Fruit fly (Drosophila melanogaster) whole organism, embryonic: ENCODE results near the gene Rtnl1.

Experiments used
- B-H2 ChIP-seq: fragments of 200-800 bp; sonication (Bioruptor generic); optimal IDR thresholded peaks from 2 replicates; lab custom pipeline; 2018; ENCODE audit warnings: missing biosample characterization, mild to moderate bottlenecking, missing genetic modification characterization
- CG10543 ChIP-seq: fragments of 200-800 bp; sonication (Bioruptor generic); optimal IDR thresholded peaks from 3 replicates; lab custom pipeline; 2017; ENCODE audit warnings: missing biosample characterization, mild to moderate bottlenecking, missing genetic modification characterization, moderate library complexity
- CG11560 ChIP-seq: fragments of 200-800 bp; sonication (Bioruptor generic); IDR thresholded peaks from 3 replicates; pipeline ENCODE4 v1.3.6; 2022; ENCODE audit warnings: missing biosample characterization, missing genetic modification characterization
- CG11695 ChIP-seq: fragments of 200-800 bp; sonication (Bioruptor generic); IDR thresholded peaks from 3 replicates; pipeline ENCODE4 v1.3.6; 2022; ENCODE audit warnings: missing biosample characterization, missing genetic modification characterization
- CG12659 ChIP-seq: fragments of 200-800 bp; sonication (Bioruptor generic); optimal IDR thresholded peaks from 3 replicates; lab custom pipeline; 2017; ENCODE audit warnings: mild to moderate bottlenecking, missing biosample characterization, missing genetic modification reagents, missing genetic modification characterization
- CG1647 ChIP-seq: fragments of 200-800 bp; sonication (Bioruptor generic); optimal IDR thresholded peaks from 3 replicates; lab custom pipeline; 2016; ENCODE audit warnings: missing biosample characterization, missing genetic modification characterization
- CG17361 ChIP-seq: fragments of 200-800 bp; sonication (Bioruptor generic); IDR thresholded peaks from 3 replicates; pipeline ENCODE4 v1.3.6; 2022; ENCODE audit warnings: missing biosample characterization, missing genetic modification characterization
- CG17912 ChIP-seq: fragments of 200-800 bp; sonication (Bioruptor generic); optimal IDR thresholded peaks from 2 replicates; lab custom pipeline; 2018; ENCODE audit warnings: missing biosample characterization, mild to moderate bottlenecking, missing genetic modification characterization
- CG2199 ChIP-seq: fragments of 200-800 bp; sonication (Bioruptor generic); IDR thresholded peaks from 3 replicates; pipeline ENCODE4 v1.3.6; 2022; ENCODE audit warnings: missing biosample characterization, missing genetic modification characterization
- CG2202 ChIP-seq: fragments of 200-800 bp; sonication (Bioruptor generic); optimal IDR thresholded peaks from 2 replicates; lab custom pipeline; 2018; ENCODE audit warnings: missing biosample characterization, mild to moderate bottlenecking, missing genetic modification characterization
- CG2712 ChIP-seq: fragments of 200-800 bp; optimal IDR thresholded peaks from 3 replicates; lab custom pipeline; 2019; ENCODE audit warnings: missing biosample characterization, mild to moderate bottlenecking, missing genetic modification characterization, moderate library complexity
- CG3838 ChIP-seq: fragments of 200-800 bp; sonication (Bioruptor generic); optimal IDR thresholded peaks from 3 replicates; lab custom pipeline; 2016; ENCODE audit warnings: missing biosample characterization, missing genetic modification characterization
- CG4854 ChIP-seq: fragments of 200-800 bp; sonication (Bioruptor generic); optimal IDR thresholded peaks from 2 replicates; lab custom pipeline; 2016; ENCODE audit warnings: missing biosample characterization, missing genetic modification characterization, inconsistent platforms
- CG5245 ChIP-seq: fragments of 200-800 bp; sonication (Bioruptor generic); optimal IDR thresholded peaks from 3 replicates; lab custom pipeline; 2016; ENCODE audit warnings: missing biosample characterization, missing genetic modification characterization
- CG7745 ChIP-seq: fragments of 200-800 bp; sonication (Bioruptor generic); optimal IDR thresholded peaks from 2 replicates; lab custom pipeline; 2018; ENCODE audit warnings: missing biosample characterization, mild to moderate bottlenecking, missing genetic modification characterization, moderate library complexity
- CG8924 ChIP-seq: fragments of 200-800 bp; optimal IDR thresholded peaks from 3 replicates; lab custom pipeline; 2019; ENCODE audit warnings: missing biosample characterization, mild to moderate bottlenecking, missing genetic modification characterization, moderate library complexity
- CG9609 ChIP-seq: fragments of 200-800 bp; sonication (Bioruptor generic); optimal IDR thresholded peaks from 3 replicates; lab custom pipeline; 2016; ENCODE audit warnings: missing biosample characterization, missing genetic modification characterization
- Dad ChIP-seq: fragments of 200-800 bp; sonication (Bioruptor generic); optimal IDR thresholded peaks from 3 replicates; lab custom pipeline; 2016; ENCODE audit warnings: missing biosample characterization, missing genetic modification characterization
- Dip3 ChIP-seq: fragments of 200-800 bp; sonication (Bioruptor generic); optimal IDR thresholded peaks from 3 replicates; lab custom pipeline; 2016; ENCODE audit warnings: missing biosample characterization, missing genetic modification characterization
- Dll ChIP-seq: fragments of 200-800 bp; sonication (Bioruptor generic); IDR thresholded peaks from 4 replicates; pipeline ENCODE4 v1.3.6; 2022; ENCODE audit warnings: missing biosample characterization, missing genetic modification characterization; ENCODE audit not compliant: partially characterized antibody
- E2f2 ChIP-seq: fragments of 200-800 bp; sonication (Bioruptor generic); IDR thresholded peaks from 2 replicates; pipeline ENCODE4 v1.3.6; 2022; ENCODE audit warnings: missing biosample characterization, missing genetic modification characterization
- Gsc ChIP-seq: fragments of 200-800 bp; sonication (Bioruptor generic); IDR thresholded peaks from 2 replicates; pipeline ENCODE4 v1.3.6; 2022; ENCODE audit warnings: missing biosample characterization, missing genetic modification characterization
- H2.0 ChIP-seq: fragments of 200-800 bp; sonication (Bioruptor generic); IDR thresholded peaks from 2 replicates; pipeline ENCODE4 v1.3.6; 2022; ENCODE audit warnings: missing biosample characterization, missing genetic modification characterization
- HLH4C ChIP-seq: fragments of 200-800 bp; sonication (Bioruptor generic); IDR thresholded peaks from 3 replicates; pipeline ENCODE4 v1.3.6; 2022; ENCODE audit warnings: missing biosample characterization, missing genetic modification characterization; ENCODE audit not compliant: partially characterized antibody
- Hr51 ChIP-seq, 2 experiments: fragments of 200-800 bp; sonication (Bioruptor generic); optimal IDR thresholded peaks; 2 replicates in 1 of 2; 3 replicates in 1 of 2; lab custom pipeline; 2016 to 2018; ENCODE audit warnings: missing biosample characterization in 2 of 2, missing genetic modification characterization in 2 of 2, mild to moderate bottlenecking in 1 of 2, moderate library complexity in 1 of 2
- Neu2 ChIP-seq: fragments of 200-800 bp; sonication (Bioruptor generic); optimal IDR thresholded peaks from 3 replicates; lab custom pipeline; 2016; ENCODE audit warnings: missing biosample characterization, missing genetic modification characterization, borderline replicate concordance
- Nf-YA ChIP-seq: fragments of 200-800 bp; sonication (Bioruptor generic); IDR thresholded peaks from 2 replicates; pipeline ENCODE4 v1.3.6; 2022; ENCODE audit warnings: missing biosample characterization, missing genetic modification characterization
- Poxn ChIP-seq: fragments of 200-800 bp; sonication (Bioruptor generic); IDR thresholded peaks from 2 replicates; pipeline ENCODE4 v1.3.6; 2022; ENCODE audit warnings: missing biosample characterization, missing genetic modification characterization
- Sox102F ChIP-seq: fragments of 200-800 bp; sonication (Bioruptor generic); optimal IDR thresholded peaks from 2 replicates; lab custom pipeline; 2018; ENCODE audit warnings: missing biosample characterization, mild to moderate bottlenecking, missing genetic modification characterization, moderate library complexity
- al ChIP-seq: fragments of 200-800 bp; sonication (Bioruptor generic); IDR thresholded peaks from 2 replicates; pipeline ENCODE4 v1.3.6; 2022; ENCODE audit warnings: missing biosample characterization, missing genetic modification characterization
- aop ChIP-seq: fragments of 200-800 bp; sonication (Bioruptor generic); IDR thresholded peaks from 2 replicates; pipeline ENCODE4 v1.3.6; 2022; ENCODE audit warnings: missing biosample characterization, missing genetic modification characterization
- ara ChIP-seq: fragments of 200-800 bp; sonication (Bioruptor generic); IDR thresholded peaks from 2 replicates; pipeline ENCODE4 v1.3.6; 2022; ENCODE audit warnings: missing biosample characterization, missing genetic modification characterization
- bcd ChIP-seq: fragments of 200-800 bp; sonication (Bioruptor generic); optimal IDR thresholded peaks from 2 replicates; lab custom pipeline; 2017; ENCODE audit warnings: missing biosample characterization, mild to moderate bottlenecking, missing genetic modification characterization
- chm ChIP-seq: fragments of 200-800 bp; sonication (Bioruptor generic); IDR thresholded peaks from 2 replicates; pipeline ENCODE4 v1.3.6; 2022; ENCODE audit warnings: missing biosample characterization, missing genetic modification characterization
- chn ChIP-seq: fragments of 200-800 bp; sonication (Bioruptor generic); optimal IDR thresholded peaks from 2 replicates; lab custom pipeline; 2016; ENCODE audit warnings: missing biosample characterization, missing genetic modification characterization
- crc ChIP-seq: fragments of 200-800 bp; sonication (Bioruptor generic); optimal IDR thresholded peaks from 2 replicates; lab custom pipeline; 2016; ENCODE audit warnings: missing biosample characterization, missing genetic modification characterization
- croc ChIP-seq: fragments of 200-800 bp; sonication (Bioruptor generic); conservative IDR thresholded peaks from 3 replicates; pipeline ENCODE4 v1.3.6; 2022; ENCODE audit warnings: missing biosample characterization, missing genetic modification characterization
- dpn ChIP-seq, 2 experiments: fragments of 200-800 bp; sonication (Bioruptor generic); optimal IDR thresholded peaks; 3 replicates each; lab custom pipeline; 2016; ENCODE audit warnings: missing biosample characterization in 2 of 2, missing genetic modification characterization in 2 of 2
- gcm2 ChIP-seq: fragments of 200-800 bp; sonication (Bioruptor generic); optimal IDR thresholded peaks from 2 replicates; lab custom pipeline; 2016; ENCODE audit warnings: missing biosample characterization, missing genetic modification characterization
- gro ChIP-seq: fragments of 200-800 bp; sonication (Bioruptor generic); optimal IDR thresholded peaks from 2 replicates; lab custom pipeline; 2016; ENCODE audit warnings: missing biosample characterization, missing genetic modification characterization
- ham ChIP-seq: fragments of 200-800 bp; sonication (Bioruptor generic); IDR thresholded peaks from 2 replicates; pipeline ENCODE4 v1.3.6; 2022; ENCODE audit warnings: missing biosample characterization, missing genetic modification characterization
- hbn ChIP-seq: fragments of 200-800 bp; sonication (Bioruptor generic); IDR thresholded peaks from 2 replicates; pipeline ENCODE4 v1.3.6; 2022; ENCODE audit warnings: missing biosample characterization, missing genetic modification characterization; ENCODE audit not compliant: partially characterized antibody
- mld ChIP-seq: fragments of 200-800 bp; sonication (Bioruptor generic); IDR thresholded peaks from 3 replicates; pipeline ENCODE4 v1.3.6; 2022; ENCODE audit warnings: missing biosample characterization, missing genetic modification characterization; ENCODE audit not compliant: partially characterized antibody
- pfk ChIP-seq: fragments of 200-800 bp; sonication (Bioruptor generic); optimal IDR thresholded peaks from 2 replicates; lab custom pipeline; 2018; ENCODE audit warnings: missing biosample characterization, mild to moderate bottlenecking, missing genetic modification characterization, moderate library complexity
- pita ChIP-seq: fragments of 200-800 bp; sonication (Bioruptor generic); optimal IDR thresholded peaks from 2 replicates; lab custom pipeline; 2017; ENCODE audit warnings: missing biosample characterization, mild to moderate bottlenecking, missing genetic modification characterization
- sd ChIP-seq: fragments of 200-800 bp; sonication (Bioruptor generic); optimal IDR thresholded peaks from 3 replicates; lab custom pipeline; 2018; ENCODE audit warnings: missing biosample characterization, mild to moderate bottlenecking, missing genetic modification characterization, moderate library complexity
- sim ChIP-seq: fragments of 200-800 bp; sonication (Bioruptor generic); IDR thresholded peaks from 2 replicates; pipeline ENCODE4 v1.3.6; 2022; ENCODE audit warnings: missing biosample characterization, missing genetic modification characterization
- sob ChIP-seq: fragments of 200-800 bp; sonication (Bioruptor generic); IDR thresholded peaks from 2 replicates; pipeline ENCODE4 v1.3.6; 2022; ENCODE audit warnings: missing biosample characterization, missing genetic modification characterization
- stwl ChIP-seq: fragments of 200-800 bp; sonication (Bioruptor generic); optimal IDR thresholded peaks from 3 replicates; lab custom pipeline; 2018; ENCODE audit warnings: missing biosample characterization, mild to moderate bottlenecking, missing genetic modification characterization, moderate library complexity
- ttk ChIP-seq: fragments of 200-800 bp; sonication (Bioruptor generic); IDR thresholded peaks from 2 replicates; pipeline ENCODE4 v2.1.2; 2022; ENCODE audit warnings: missing biosample characterization, missing genetic modification characterization
- wor ChIP-seq: fragments of 200-800 bp; sonication (Bioruptor generic); IDR thresholded peaks from 2 replicates; pipeline ENCODE4 v1.3.6; 2022; ENCODE audit warnings: missing biosample characterization, missing genetic modification characterization

Gene Rtnl1

DNA sequence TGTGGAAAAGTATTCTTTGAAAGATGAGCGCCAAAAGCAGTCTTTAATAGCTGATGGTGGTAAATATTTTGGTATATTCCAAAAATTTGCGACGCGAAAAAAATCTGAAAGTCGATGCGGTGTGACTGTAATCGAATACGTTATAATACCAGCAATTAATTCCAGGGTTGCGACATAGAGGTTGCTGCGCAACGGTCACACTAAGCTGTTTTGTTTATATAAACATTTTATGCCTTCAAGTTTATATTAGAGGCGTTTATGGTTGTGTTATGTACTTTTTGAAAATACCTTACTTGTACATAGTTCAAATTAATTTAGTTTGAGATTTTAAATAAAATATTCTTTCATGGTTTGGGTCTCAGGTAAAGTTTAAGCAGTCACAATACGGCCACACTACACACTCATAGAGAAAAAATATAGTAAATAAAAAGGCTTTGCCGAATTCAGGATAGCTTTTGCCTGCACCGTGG, 38.2 kb downstream of the Rtnl1 start, which contains the start of gene CG14043 (continued):
- no peak; the same call in 2 of the 3 replicates for TF ChIP-seq croc (GFP tag; lab: Robert Waterston, UW)
- no peak for TF ChIP-seq bcd (GFP tag; lab: Kevin White, UChicago)
- TF ChIP-seq ara (GFP tag; lab: Robert Waterston, UW), result no peak
- TF ChIP-seq Dip3 (GFP tag; lab: Kevin White, UChicago), result peak; percentile 32
- TF ChIP-seq gcm2 (GFP tag; lab: Kevin White, UChicago), result no peak
- peak; percentile 71 for TF ChIP-seq sd
- peak; percentile 66 for TF ChIP-seq CG8924 (tag; lab: Kevin White, UChicago)
- TF ChIP-seq Hr51 (GFP tag; optimal IDR thresholded peaks at IDR 0.05; lab: Kevin White, UChicago), result no peak
- TF ChIP-seq B-H2, result no peak
- TF ChIP-seq crc, result no peak
- TF ChIP-seq stwl (tag; lab: Kevin White, UChicago), result peak; percentile 84
- TF ChIP-seq Dll (GFP tag; lab: Robert Waterston, UW), result no peak
- no peak for TF ChIP-seq CG5245 (GFP tag; lab: Kevin White, UChicago)
- no peak for TF ChIP-seq CG9609 (GFP tag; lab: Kevin White, UChicago)
- no peak for TF ChIP-seq wor (GFP tag; lab: Robert Waterston, UW)
- no peak for TF ChIP-seq aop (GFP tag; lab: Robert Waterston, UW)
- no peak for TF ChIP-seq pfk
- TF ChIP-seq Neu2 (GFP tag; lab: Kevin White, UChicago), result peak; percentile 4
- peak; percentile 91 for TF ChIP-seq CG12659 (GFP tag; lab: Kevin White, UChicago)
- TF ChIP-seq CG4854 (GFP tag; lab: Kevin White, UChicago), result no peak
- peak; percentile 8; the same call in 1 of the 3 replicates for TF ChIP-seq CG17361 (GFP tag; lab: Robert Waterston, UW)
- no peak for TF ChIP-seq ttk (GFP tag; lab: Robert Waterston, UW)
- TF ChIP-seq CG10543 (GFP tag; lab: Kevin White, UChicago), result no peak
- 0 out of 2 replicates have a peak, but pooled peaks have one; percentile 9 for TF ChIP-seq sob (GFP tag; lab: Robert Waterston, UW)
- no peak for TF ChIP-seq HLH4C (GFP tag; lab: Robert Waterston, UW)
- no peak for TF ChIP-seq Dad (GFP tag; lab: Kevin White, UChicago)
- peak; percentile 4 for TF ChIP-seq gro
- no peak for TF ChIP-seq sim
- no peak for TF ChIP-seq CG11695
- no peak for TF ChIP-seq CG7745
- peak in 1 of 2 experiments; percentile 38 for TF ChIP-seq dpn (GFP tag; optimal IDR thresholded peaks at IDR 0.05; lab: Kevin White, UChicago)
- TF ChIP-seq al (GFP tag; lab: Robert Waterston, UW), result 0 out of 2 replicates have a peak, but pooled peaks have one; percentile 30
- no peak for TF ChIP-seq CG17912 (GFP tag; lab: Kevin White, UChicago)
- TF ChIP-seq CG11560, result peak; percentile 32; the same call in 1 of the 3 replicates
- no peak for TF ChIP-seq mld (GFP tag; lab: Robert Waterston, UW)
- TF ChIP-seq H2.0 (GFP tag; lab: Robert Waterston, UW), result no peak
- no peak for TF ChIP-seq Poxn (GFP tag; lab: Robert Waterston, UW)
- TF ChIP-seq Gsc, result no peak
- TF ChIP-seq pita (GFP tag; lab: Kevin White, UChicago), result peak; percentile 62
- TF ChIP-seq CG2202 (tag; lab: Kevin White, UChicago), result no peak
- TF ChIP-seq CG2712 (tag; lab: Kevin White, UChicago), result peak; percentile 69
- peak; percentile 38; the same call in 1 of the 2 replicates for TF ChIP-seq hbn
- no peak for TF ChIP-seq Sox102F
- TF ChIP-seq ham (GFP tag; lab: Robert Waterston, UW), result no peak
- no peak for TF ChIP-seq CG3838 (GFP tag; lab: Kevin White, UChicago)
- TF ChIP-seq chn (GFP tag; lab: Kevin White, UChicago), result peak; percentile 37
- TF ChIP-seq Nf-YA (GFP tag; lab: Robert Waterston, UW), result no peak
- TF ChIP-seq CG1647 (GFP tag; lab: Kevin White, UChicago), result peak; percentile 29
- TF ChIP-seq chm (GFP tag; lab: Robert Waterston, UW), result no peak
- peak; percentile 83 for TF ChIP-seq E2f2 (GFP tag; lab: Robert Waterston, UW)
- TF ChIP-seq CG2199 (GFP tag; lab: Robert Waterston, UW), result no peak
